Fruit fly (Drosophila melanogaster) whole organism, wandering third instar larva: ENCODE results near the gene mask.

Experiments
- Abd-B ChIP-seq: fragments of >200 bp; optimal IDR thresholded peaks from 2 replicates; lab custom pipeline; 2017; ENCODE audit warnings: missing biosample characterization, missing genetic modification characterization
- Dif ChIP-seq: fragments of 200-275, 200-300 bp; sonication (Bioruptor generic); optimal IDR thresholded peaks from 2 replicates; lab custom pipeline; 2018; ENCODE audit warnings: missing biosample characterization, missing genetic modification characterization; ENCODE audit not compliant: partially characterized antibody
- GATAd ChIP-seq: sonication (Bioruptor generic); optimal IDR thresholded peaks from 2 replicates; lab custom pipeline; 2016; ENCODE audit warnings: missing biosample characterization, missing genetic modification characterization
- Sp1 ChIP-seq: fragments of 200-800 bp; sonication (Bioruptor generic); optimal IDR thresholded peaks from 3 replicates; lab custom pipeline; 2019; ENCODE audit warnings: missing biosample characterization, mild to moderate bottlenecking, missing genetic modification characterization, moderate library complexity
- rgr ChIP-seq: fragments of 200-800 bp; sonication (Bioruptor generic); optimal IDR thresholded peaks from 3 replicates; lab custom pipeline; 2016; ENCODE audit warnings: missing biosample characterization, mild to moderate bottlenecking, missing genetic modification characterization

- no peak for TF ChIP-seq GATAd (GFP tag; lab: Kevin White, UChicago)
- no peak for TF ChIP-seq Sp1
- no peak for TF ChIP-seq Abd-B
- TF ChIP-seq rgr (GFP tag; lab: Kevin White, UChicago): no peak
- TF ChIP-seq Dif (GFP tag; lab: Kevin White, UChicago): no peak
Measured at dm6 chr3R:24294299-24294698, 63.9 kb downstream of the mask start, which contains the start of gene CG5715.
